Fruit fly (Drosophila melanogaster) whole organism, prepupa: Measurements from ENCODE around the gene CG6481.

Experiments
- CG11294 ChIP-seq: fragments of 200-800 bp; sonication (Bioruptor generic); IDR thresholded peaks from 2 replicates; pipeline ENCODE4 v1.3.6; 2022; ENCODE audit warnings: missing biosample characterization, missing genetic modification characterization
- CG6854 ChIP-seq: fragments of 200-800 bp; sonication (Bioruptor generic); optimal IDR thresholded peaks from 2 replicates; lab custom pipeline; 2017; ENCODE audit warnings: missing biosample characterization, mild to moderate bottlenecking, missing genetic modification characterization
- CG8119 ChIP-seq: fragments of 200-800 bp; sonication (Bioruptor generic); IDR thresholded peaks from 3 replicates; pipeline ENCODE4 v1.3.6; 2022; ENCODE audit warnings: missing biosample characterization, missing genetic modification characterization
- Gug ChIP-seq: fragments of 200-800 bp; sonication (Bioruptor generic); IDR thresholded peaks from 2 replicates; pipeline ENCODE4 v1.3.6; 2022; ENCODE audit warnings: missing biosample characterization, missing genetic modification characterization
- Hr38 ChIP-seq: sonication (Bioruptor generic); optimal IDR thresholded peaks from 2 replicates; lab custom pipeline; 2016; ENCODE audit warnings: missing biosample characterization, missing genetic modification characterization
- OdsH ChIP-seq: fragments of 200-800 bp; sonication (Bioruptor generic); optimal IDR thresholded peaks from 3 replicates; lab custom pipeline; 2016; ENCODE audit warnings: missing biosample characterization, missing genetic modification characterization
- lz ChIP-seq: fragments of 200-800 bp; sonication (Bioruptor generic); optimal IDR thresholded peaks from 3 replicates; lab custom pipeline; 2016; ENCODE audit warnings: missing biosample characterization, missing genetic modification characterization
- net ChIP-seq: fragments of 200-800 bp; sonication (Bioruptor generic); optimal IDR thresholded peaks from 3 replicates; lab custom pipeline; 2016; ENCODE audit warnings: missing biosample characterization, missing genetic modification characterization
- salr ChIP-seq, 2 experiments: fragments of 200-800 bp; sonication (Bioruptor generic); optimal IDR thresholded peaks; 3 replicates each; lab custom pipeline; 2016 to 2018; ENCODE audit warnings: missing biosample characterization in 2 of 2, missing genetic modification characterization in 2 of 2, mild to moderate bottlenecking in 1 of 2
- ss ChIP-seq, 2 experiments: fragments of 200-800 bp; sonication (Bioruptor generic); optimal IDR thresholded peaks; 2 replicates in 1 of 2; 3 replicates in 1 of 2; lab custom pipeline; 2017 to 2018; ENCODE audit warnings: mild to moderate bottlenecking in 2 of 2, missing biosample characterization in 2 of 2, missing genetic modification characterization in 2 of 2, moderate library complexity in 1 of 2

- TF ChIP-seq Gug (GFP tag; lab: Robert Waterston, UW) = no peak
- TF ChIP-seq CG6854 (GFP tag; lab: Kevin White, UChicago) = no peak
- no peak for TF ChIP-seq net
- no peak for TF ChIP-seq CG11294 (GFP tag; lab: Robert Waterston, UW)
- no peak for TF ChIP-seq CG8119 (GFP tag; lab: Robert Waterston, UW)
- TF ChIP-seq lz (GFP tag; lab: Kevin White, UChicago) = no peak
- TF ChIP-seq Hr38 (GFP tag; lab: Kevin White, UChicago) = no peak
- TF ChIP-seq OdsH (GFP tag; lab: Kevin White, UChicago) = no peak
- TF ChIP-seq ss (GFP tag; optimal IDR thresholded peaks at IDR 0.05; lab: Kevin White, UChicago) = no peak
- no peak for TF ChIP-seq salr (GFP tag; optimal IDR thresholded peaks at IDR 0.05; lab: Kevin White, UChicago)
Observed at dm6 chrX:18509430-18509829, 12.8 kb downstream of the CG6481 start.
